Worm (Caenorhabditis elegans) whole organism, L4 larva: ENCODE data around the gene fipr-5.
A peak's percentile ranks its signal among the peaks of the same experiment; 100 is the strongest.

Experiments
- aly-2 ChIP-seq: sonication (generic microtip); optimal IDR thresholded peaks from 2 replicates; lab custom pipeline; 2018; ENCODE audit warnings: missing biosample characterization, missing genetic modification characterization
- ama-1 ChIP-seq: fragments of 150-350 bp; optimal IDR thresholded peaks from 2 replicates; lab custom pipeline; 2014; ENCODE audit warnings: inconsistent platforms, mixed read lengths
- gei-8 ChIP-seq: fragments of 200-800 bp; sonication (Bioruptor generic); optimal IDR thresholded peaks from 2 replicates; lab custom pipeline; 2018; ENCODE audit warnings: mild to moderate bottlenecking, missing genetic modification characterization, missing compliant biosample characterization
- nhr-25 ChIP-seq: sonication (generic microtip); optimal IDR thresholded peaks from 2 replicates; lab custom pipeline; 2017; ENCODE audit warnings: missing genetic modification characterization, mild to moderate bottlenecking, missing compliant biosample characterization, antibody characterized with exemption, moderate library complexity, borderline replicate concordance; ENCODE audit not compliant: insufficient read depth
- unc-62 ChIP-seq, 3 experiments: fragments of 150-350 bp in 1 of 3; sonication (generic microtip); optimal IDR thresholded peaks in 2 of 3; peaks in 1 of 3; 1 replicate in 1 of 3; 2 replicates in 2 of 3; lab custom pipeline; 2014 to 2017; ENCODE audit warnings: missing biosample characterization in 3 of 3, missing genetic modification characterization in 3 of 3, missing genetic modification reagents in 3 of 3, missing genotype in 1 of 3
- zfp-2 ChIP-seq: sonication (generic microtip); optimal IDR thresholded peaks from 2 replicates; lab custom pipeline; 2016; ENCODE audit warnings: mild to moderate bottlenecking, missing genetic modification characterization, missing compliant biosample characterization

fipr-5 gene

ce11 chrV:10174632-10175075 is 46.6 kb downstream of the fipr-5 start (continued):
- TF ChIP-seq gei-8 (no peak), nhr-25 (tag; lab: Kevin White, UChicago) (no peak), aly-2 (tag; lab: Kevin White, UChicago) (no peak), zfp-2 (tag; lab: Kevin White, UChicago) (no peak)
- TF ChIP-seq, all 104 proteins: peak for 31

ce11 chrV:10173653-10174052 is 47.6 kb downstream of the fipr-5 start, which contains the start of gene egl-3:
TSS of gene egl-3 (minus strand) at chrV:10173753.
- TF ChIP-seq ama-1 (lab: Kevin White, UChicago) (no peak), unc-62 (GFP tag; optimal IDR thresholded peaks at IDR 0.05 in 1 of 2; lab: Kevin White, UChicago) (peak in 1 of 2 experiments; percentile 26), unc-62 (tag; optimal IDR thresholded peaks at IDR 0.05; lab: Kevin White, UChicago) (no peak)
